Fruit fly (Drosophila melanogaster): ENCODE data around the gene CG13310.
A peak's percentile ranks its signal among the peaks of the same experiment; 100 is the strongest.

Gene CG13310

dm6 chr3L:8765969-8766538 lies 34.3 kb downstream of the CG13310 start (continued):
- TF ChIP-seq dsf (GFP tag; optimal IDR thresholded peaks at IDR 0.05; ENCODE audit: borderline replicate concordance) (peak; percentile 82), rgr (GFP tag; optimal IDR thresholded peaks at IDR 0.05) (peak; percentile 97), CG32264 (GFP tag; optimal IDR thresholded peaks at IDR 0.05) (peak; percentile 87), Jra (GFP tag; optimal IDR thresholded peaks at IDR 0.05) (peak; percentile 89), Dfd (GFP tag; optimal IDR thresholded peaks at IDR 0.05) (no peak), Abd-B (GFP tag; optimal IDR thresholded peaks at IDR 0.05) (no peak), sage (GFP tag; optimal IDR thresholded peaks at IDR 0.05) (peak; percentile 93), CG9705 (GFP tag; optimal IDR thresholded peaks at IDR 0.05) (peak; percentile 98), woc (GFP tag; optimal IDR thresholded peaks at IDR 0.05) (peak; percentile 97), h (GFP tag; optimal IDR thresholded peaks at IDR 0.05) (peak; percentile 98), Vsx2 (GFP tag; optimal IDR thresholded peaks at IDR 0.05; ENCODE audit: partially characterized antibody) (peak; percentile 87), jim (GFP tag; optimal IDR thresholded peaks at IDR 0.05) (no peak)

- TF ChIP-seq psq (GFP tag; optimal IDR thresholded peaks at IDR 0.05) (no peak), CrebA (GFP tag; optimal IDR thresholded peaks at IDR 0.05; ENCODE audit: borderline replicate concordance) (no peak), OdsH (GFP tag; optimal IDR thresholded peaks at IDR 0.05) (no peak), N (GFP tag; optimal IDR thresholded peaks at IDR 0.05) (no peak), Mio (GFP tag; optimal IDR thresholded peaks at IDR 0.05) (no peak), jim (GFP tag; optimal IDR thresholded peaks at IDR 0.05) (no peak), Dif (GFP tag; optimal IDR thresholded peaks at IDR 0.05; ENCODE audit: partially characterized antibody) (no peak), h (GFP tag; optimal IDR thresholded peaks at IDR 0.05) (no peak), brk (GFP tag; optimal IDR thresholded peaks at IDR 0.05) (no peak), Myc (optimal IDR thresholded peaks at IDR 0.05) (no peak), sv (GFP tag; optimal IDR thresholded peaks at IDR 0.05) (no peak)
Measured at dm6 chr3L:8765493-8765892, 34.8 kb downstream of the CG13310 start.

- TF ChIP-seq HLH106 (tag; optimal IDR thresholded peaks at IDR 0.05) (peak; percentile 17), pan (optimal IDR thresholded peaks at IDR 0.05) (peak; percentile 42), lola (GFP tag; optimal IDR thresholded peaks at IDR 0.05) (no peak), ey (GFP tag; optimal IDR thresholded peaks at IDR 0.05) (peak; percentile 29)
Measured at dm6 chr3L:8763794-8764193, 36.5 kb downstream of the CG13310 start.

dm6 chr3L:8763037-8763454 lies 37.3 kb downstream of the CG13310 start:
- TF ChIP-seq fru (GFP tag; optimal IDR thresholded peaks at IDR 0.05) (peak; percentile 53), ey (GFP tag; optimal IDR thresholded peaks at IDR 0.05) (peak; percentile 61), psq (GFP tag; optimal IDR thresholded peaks at IDR 0.05) (peak; percentile 10), foxo (GFP tag; optimal IDR thresholded peaks at IDR 0.05) (peak in 1 of 2 experiments; percentile 41), Dif (GFP tag; optimal IDR thresholded peaks at IDR 0.05; ENCODE audit: partially characterized antibody) (no peak), h (GFP tag; optimal IDR thresholded peaks at IDR 0.05) (peak; percentile 68), CG32264 (GFP tag; optimal IDR thresholded peaks at IDR 0.05) (no peak), OdsH (GFP tag; optimal IDR thresholded peaks at IDR 0.05) (peak; percentile 15), br (GFP tag; optimal IDR thresholded peaks at IDR 0.05) (peak; percentile 36), rgr (GFP tag; optimal IDR thresholded peaks at IDR 0.05) (peak; percentile 60), tai (GFP tag; optimal IDR thresholded peaks at IDR 0.05) (no peak), Jra (GFP tag; optimal IDR thresholded peaks at IDR 0.05) (no peak), usp (GFP tag; optimal IDR thresholded peaks at IDR 0.05) (no peak)

- TF ChIP-seq usp (GFP tag; optimal IDR thresholded peaks at IDR 0.05) = no peak
- TF ChIP-seq jim (GFP tag; optimal IDR thresholded peaks at IDR 0.05) = no peak
- no peak for TF ChIP-seq Hr83 (GFP tag; optimal IDR thresholded peaks at IDR 0.05; ENCODE audit: poor library complexity, severe bottlenecking)
- TF ChIP-seq OdsH (GFP tag; optimal IDR thresholded peaks at IDR 0.05) = no peak
- no peak for TF ChIP-seq dl (GFP tag; optimal IDR thresholded peaks at IDR 0.05; ENCODE audit: insufficient read depth in 1 of 2, partially characterized antibody in 2 of 2)
- no peak for TF ChIP-seq dsf (GFP tag; optimal IDR thresholded peaks at IDR 0.05; ENCODE audit: borderline replicate concordance)
- TF ChIP-seq Sp1 (GFP tag; optimal IDR thresholded peaks at IDR 0.05) = no peak
- TF ChIP-seq CG9705 (GFP tag; optimal IDR thresholded peaks at IDR 0.05) = no peak
- no peak for TF ChIP-seq lola (GFP tag; optimal IDR thresholded peaks at IDR 0.05)
Measured at dm6 chr3L:8755689-8756088, 44.6 kb downstream of the CG13310 start, which contains the start of gene CG6576. TSS of gene CG6576 (plus strand) at chr3L:8755989.
